Fruit fly (Drosophila melanogaster) Kc167 (cell line): Measurements from ENCODE around the gene CG44005.
A peak's percentile ranks its signal among the peaks of the same experiment; 100 is the strongest.

Source experiments
- Myc ChIP-seq: fragments of >200 bp; optimal IDR thresholded peaks from 2 replicates; lab custom pipeline; 2017; ENCODE audit warnings: missing external identifiers
- Sin3A ChIP-seq: fragments of >200 bp; optimal IDR thresholded peaks from 2 replicates; lab custom pipeline; 2018; ENCODE audit warnings: missing external identifiers
- h ChIP-seq: fragments of >200 bp; optimal IDR thresholded peaks from 3 replicates; lab custom pipeline; 2018; ENCODE audit warnings: missing external identifiers
- insv ChIP-seq: fragments of >200 bp; optimal IDR thresholded peaks from 3 replicates; lab custom pipeline; 2018; ENCODE audit warnings: missing external identifiers
- psq ChIP-seq: fragments of >200 bp; optimal IDR thresholded peaks from 2 replicates; lab custom pipeline; 2017; ENCODE audit warnings: missing external identifiers
- ttk ChIP-seq: sonication (Bioruptor generic); optimal IDR thresholded peaks from 2 replicates; lab custom pipeline; 2017; ENCODE audit warnings: missing external identifiers

CG44005 gene

dm6 chr3L:18072023-18072422 is at the start of gene CG44005:
Gene CG44005, minus strand, starts transcription at chr3L:18072123.
- TF ChIP-seq ttk (lab: Kevin White, UChicago) (no peak), Sin3A (lab: Kevin White, UChicago) (no peak), psq (no peak), insv (lab: Kevin White, UChicago) (no peak), Myc (no peak), h (lab: Kevin White, UChicago) (no peak)

- TF ChIP-seq psq, result no peak
- TF ChIP-seq h (lab: Kevin White, UChicago), result peak; percentile 90
- TF ChIP-seq ttk (lab: Kevin White, UChicago), result no peak
- TF ChIP-seq insv (lab: Kevin White, UChicago), result no peak
Measured at dm6 chr3L:18114038-18114926, 42.4 kb upstream of the CG44005 start.

dm6 chr3L:18112669-18113068 is 40.7 kb upstream of the CG44005 start, which contains the start of the genes CG32195 and CG7341:
Gene CG32195, plus strand, starts transcription at chr3L:18112959.
Gene CG7341, plus strand, starts transcription at chr3L:18112959.
- TF ChIP-seq Myc (no peak), Sin3A (lab: Kevin White, UChicago) (no peak), h (lab: Kevin White, UChicago) (no peak), psq (no peak), insv (lab: Kevin White, UChicago) (no peak), ttk (lab: Kevin White, UChicago) (no peak)

dm6 chr3L:18109459-18109863 is 37.5 kb upstream of the CG44005 start, which contains the start of the genes Polr3D and mus304:
Gene Polr3D, minus strand, starts transcription at chr3L:18109574.
Gene mus304, plus strand, starts transcription at chr3L:18109814.
- TF ChIP-seq ttk (lab: Kevin White, UChicago) (no peak), Myc (no peak), h (lab: Kevin White, UChicago) (no peak)

dm6 chr3L:18106021-18106944 is 34.4 kb upstream of the CG44005 start, which contains the start of the genes CG13698 and mRpS26:
Gene CG13698, minus strand, starts transcription at chr3L:18106149.
Gene mRpS26, plus strand, starts transcription at chr3L:18106579.
- TF ChIP-seq ttk (lab: Kevin White, UChicago) (no peak), Myc (no peak), Sin3A (lab: Kevin White, UChicago) (no peak)

- no peak for TF ChIP-seq ttk (lab: Kevin White, UChicago)
- no peak for TF ChIP-seq h (lab: Kevin White, UChicago)
- TF ChIP-seq insv (lab: Kevin White, UChicago), result no peak
- TF ChIP-seq Myc, result no peak
- TF ChIP-seq psq, result no peak
- no peak for TF ChIP-seq Sin3A (lab: Kevin White, UChicago)
Measured at dm6 chr3L:18105343-18106020, 33.6 kb upstream of the CG44005 start.

dm6 chr3L:18102161-18102565 is 30.2 kb upstream of the CG44005 start:
- TF ChIP-seq ttk (lab: Kevin White, UChicago) (no peak), Myc (no peak), psq (no peak), h (lab: Kevin White, UChicago) (no peak), insv (lab: Kevin White, UChicago) (no peak), Sin3A (lab: Kevin White, UChicago) (no peak)

dm6 chr3L:18101421-18101996 is 29.6 kb upstream of the CG44005 start:
- TF ChIP-seq h (lab: Kevin White, UChicago) (no peak), ttk (lab: Kevin White, UChicago) (no peak), Sin3A (lab: Kevin White, UChicago) (no peak), insv (lab: Kevin White, UChicago) (no peak), Myc (no peak), psq (no peak)

- TF ChIP-seq psq, result no peak
- no peak for TF ChIP-seq ttk (lab: Kevin White, UChicago)
- TF ChIP-seq Sin3A (lab: Kevin White, UChicago), result no peak
- no peak for TF ChIP-seq Myc
- TF ChIP-seq insv (lab: Kevin White, UChicago), result no peak
- TF ChIP-seq h (lab: Kevin White, UChicago), result no peak
Measured at dm6 chr3L:18099715-18100114, 27.8 kb upstream of the CG44005 start.

dm6 chr3L:18096726-18097125 is 24.8 kb upstream of the CG44005 start:
- TF ChIP-seq psq (no peak), ttk (lab: Kevin White, UChicago) (no peak), Sin3A (lab: Kevin White, UChicago) (no peak), insv (lab: Kevin White, UChicago) (no peak), Myc (no peak), h (lab: Kevin White, UChicago) (no peak)

dm6 chr3L:18093875-18094274 is 22.0 kb upstream of the CG44005 start:
- TF ChIP-seq insv (lab: Kevin White, UChicago) (no peak), h (lab: Kevin White, UChicago) (no peak), Sin3A (lab: Kevin White, UChicago) (no peak), ttk (lab: Kevin White, UChicago) (no peak), Myc (no peak), psq (no peak)
